Fruit fly (Drosophila melanogaster): Measurements from ENCODE around the gene Moe.

dm6 chrX:8883954-8884353 lies 14.2 kb downstream of the Moe start:
- no peak for TF ChIP-seq rn (GFP tag; IDR thresholded peaks at IDR 0.05)
- no peak for TF ChIP-seq EcR (GFP tag; optimal IDR thresholded peaks at IDR 0.05)
- no peak for TF ChIP-seq CG12605 (GFP tag; IDR thresholded peaks at IDR 0.05)
- no peak for TF ChIP-seq Pif1A (GFP tag; optimal IDR thresholded peaks at IDR 0.05)
- no peak for TF ChIP-seq CG4496 (GFP tag; IDR thresholded peaks at IDR 0.05)
- no peak for TF ChIP-seq Ets98B (GFP tag; IDR thresholded peaks at IDR 0.05)
- no peak for TF ChIP-seq D1 (tag; optimal IDR thresholded peaks at IDR 0.05)
- no peak for TF ChIP-seq CG13204 (GFP tag; optimal IDR thresholded peaks at IDR 0.05)
- no peak for TF ChIP-seq CG15710 (tag; optimal IDR thresholded peaks at IDR 0.05)
- TF ChIP-seq CG8301 (tag; optimal IDR thresholded peaks at IDR 0.05), result no peak
- TF ChIP-seq CG8159 (tag; optimal IDR thresholded peaks at IDR 0.05), result no peak
- TF ChIP-seq fd96Ca (GFP tag; IDR thresholded peaks at IDR 0.05), result no peak
- no peak for TF ChIP-seq CG14655 (GFP tag; optimal IDR thresholded peaks at IDR 0.05)
